Worm (Caenorhabditis elegans) whole organism, early embryonic: ENCODE data around the gene ntl-9.

Source experiments
- aly-1 ChIP-seq: sonication (generic microtip); optimal IDR thresholded peaks from 2 replicates; lab custom pipeline; 2016; ENCODE audit warnings: missing genetic modification characterization, missing compliant biosample characterization
- ama-1 ChIP-seq: fragments of 150-350 bp; optimal IDR thresholded peaks from 2 replicates; lab custom pipeline; 2014
- hnd-1 ChIP-seq: sonication (generic microtip); optimal IDR thresholded peaks from 2 replicates; lab custom pipeline; 2016; ENCODE audit warnings: missing genetic modification characterization, missing compliant biosample characterization
- pes-1 ChIP-seq: fragments of 200-800 bp; sonication (Bioruptor generic); IDR thresholded peaks from 2 replicates; pipeline ENCODE4 v1.3.6; 2022; ENCODE audit warnings: missing genetic modification reagents, missing genetic modification characterization, missing compliant biosample characterization

ce11 chrIII:4951824-4952223 lies 7.5 kb downstream of the ntl-9 start, which contains the start of gene flh-2:
- no peak for TF ChIP-seq aly-1 (tag; lab: Kevin White, UChicago)
- no peak for TF ChIP-seq ama-1 (lab: Kevin White, UChicago)
- no peak for TF ChIP-seq pes-1
- TF ChIP-seq hnd-1, result no peak
